Worm (Caenorhabditis elegans) whole organism, L4 larva: ENCODE measurements around the gene F14D7.9.

Source experiments
- F10B5.3 ChIP-seq: sonication (generic microtip); optimal IDR thresholded peaks from 2 replicates; lab custom pipeline; 2016; ENCODE audit warnings: mild to moderate bottlenecking, missing genetic modification characterization, missing compliant biosample characterization
- F49E8.2 ChIP-seq: sonication (generic microtip); optimal IDR thresholded peaks from 2 replicates; lab custom pipeline; 2016; ENCODE audit warnings: missing compliant biosample characterization, mild to moderate bottlenecking, missing genetic modification characterization, borderline replicate concordance
- Y105C5A.15 ChIP-seq: fragments of 200-800 bp; sonication (Bioruptor generic); IDR thresholded peaks from 2 replicates; pipeline ENCODE4 v1.3.6; 2022; ENCODE audit warnings: missing genetic modification characterization, missing compliant biosample characterization
- Y5F2A.4 ChIP-seq: fragments of 200-800 bp; sonication (Bioruptor generic); optimal IDR thresholded peaks from 2 replicates; lab custom pipeline; 2018; ENCODE audit warnings: mild to moderate bottlenecking, missing genetic modification characterization, missing compliant biosample characterization
- ZK337.2 ChIP-seq: fragments of 200-800 bp; sonication (Bioruptor generic); IDR thresholded peaks from 2 replicates; pipeline ENCODE4 v1.3.6; 2022; ENCODE audit warnings: missing genetic modification reagents, missing genetic modification characterization, missing compliant biosample characterization
- ZK546.5 ChIP-seq, 2 experiments: sonication (generic microtip); optimal IDR thresholded peaks; 2 replicates each; lab custom pipeline; 2017; ENCODE audit warnings: missing biosample characterization in 2 of 2, missing genetic modification characterization in 2 of 2
- ama-1 ChIP-seq: fragments of 150-350 bp; optimal IDR thresholded peaks from 2 replicates; lab custom pipeline; 2014; ENCODE audit warnings: inconsistent platforms, mixed read lengths
- arid-1 ChIP-seq: fragments of 200-800 bp; sonication (Bioruptor generic); conservative IDR thresholded peaks from 2 replicates; pipeline ENCODE4 v1.3.6; 2022; ENCODE audit warnings: missing genetic modification reagents, missing genetic modification characterization, missing compliant biosample characterization
- ceh-20 ChIP-seq: fragments of 200-800 bp; sonication (Bioruptor generic); IDR thresholded peaks from 2 replicates; pipeline ENCODE4 v1.3.6; 2022; ENCODE audit warnings: missing genetic modification reagents, missing genetic modification characterization, missing compliant biosample characterization
- ceh-28 ChIP-seq: fragments of 150-350 bp; optimal IDR thresholded peaks from 2 replicates; lab custom pipeline; 2014; ENCODE audit warnings: missing biosample characterization, missing genetic modification reagents, missing genetic modification characterization
- ceh-62 ChIP-seq: sonication (generic microtip); optimal IDR thresholded peaks from 2 replicates; lab custom pipeline; 2017; ENCODE audit warnings: missing biosample characterization, missing genetic modification characterization
- ctbp-1 ChIP-seq: fragments of 200-800 bp; sonication (Bioruptor generic); IDR thresholded peaks from 2 replicates; pipeline ENCODE4 v1.3.6; 2022; ENCODE audit warnings: missing genetic modification reagents, missing genetic modification characterization, missing compliant biosample characterization
- daf-16 ChIP-seq, 3 experiments: sonication (generic microtip); optimal IDR thresholded peaks; 2 replicates each; lab custom pipeline; 2016 to 2017; ENCODE audit warnings: missing genetic modification characterization in 3 of 3, missing genetic modification reagents in 3 of 3, mild to moderate bottlenecking in 2 of 3, missing compliant biosample characterization in 2 of 3, missing biosample characterization in 1 of 3, moderate library complexity in 1 of 3
- dmd-6 ChIP-seq: fragments of 200-800 bp; sonication (Bioruptor generic); IDR thresholded peaks from 2 replicates; pipeline ENCODE4 v1.3.6; 2022; ENCODE audit warnings: missing genetic modification reagents, missing genetic modification characterization, missing compliant biosample characterization
- dpl-1 ChIP-seq: fragments of 150-350 bp; optimal IDR thresholded peaks from 2 replicates; lab custom pipeline; 2014; ENCODE audit warnings: missing biosample characterization, missing genetic modification reagents, missing genetic modification characterization
- egl-43 ChIP-seq: fragments of 200-800 bp; sonication (Bioruptor generic); IDR thresholded peaks from 2 replicates; pipeline ENCODE4 v1.3.6; 2022; ENCODE audit warnings: missing genetic modification reagents, missing genetic modification characterization, missing compliant biosample characterization
- fkh-10 ChIP-seq: fragments of 150-350 bp; optimal IDR thresholded peaks from 2 replicates; lab custom pipeline; 2014; ENCODE audit warnings: missing biosample characterization, missing genetic modification reagents, missing genetic modification characterization
- hif-1 ChIP-seq, 2 experiments: sonication (generic microtip); optimal IDR thresholded peaks; 2 replicates each; lab custom pipeline; 2016 to 2017; ENCODE audit warnings: missing compliant biosample characterization in 2 of 2, missing genetic modification characterization in 2 of 2, missing genetic modification reagents in 2 of 2, missing genotype in 2 of 2, mild to moderate bottlenecking in 1 of 2
- lim-7 ChIP-seq: fragments of 200-800 bp; sonication (Bioruptor generic); IDR thresholded peaks from 2 replicates; pipeline ENCODE4 v1.3.6; 2022; ENCODE audit warnings: missing genetic modification characterization, missing compliant biosample characterization
- lin-39 ChIP-seq: fragments of 150-350 bp; optimal IDR thresholded peaks from 2 replicates; lab custom pipeline; 2014; ENCODE audit warnings: missing biosample characterization, missing genetic modification reagents, missing genetic modification characterization
- madf-5 ChIP-seq, 2 experiments: fragments of 200-800 bp; sonication (Bioruptor generic); IDR thresholded peaks; 2 replicates each; pipeline ENCODE4 v1.3.6; 2022; ENCODE audit warnings: missing compliant biosample characterization in 2 of 2, missing genetic modification characterization in 2 of 2
- mdt-29 ChIP-seq: fragments of 200-800 bp; sonication (Bioruptor generic); IDR thresholded peaks from 2 replicates; pipeline ENCODE4 v1.3.6; 2022; ENCODE audit warnings: missing genetic modification reagents, missing genetic modification characterization, missing compliant biosample characterization
- nhr-10 ChIP-seq: fragments of 150-350 bp; optimal IDR thresholded peaks from 2 replicates; lab custom pipeline; 2014; ENCODE audit warnings: missing biosample characterization, missing genetic modification characterization
- nhr-111 ChIP-seq: fragments of 200-800 bp; sonication (Bioruptor generic); optimal IDR thresholded peaks from 2 replicates; lab custom pipeline; 2018; ENCODE audit warnings: mild to moderate bottlenecking, missing genetic modification characterization, missing compliant biosample characterization
- nhr-41 ChIP-seq: fragments of 200-800 bp; sonication (Bioruptor generic); IDR thresholded peaks from 2 replicates; pipeline ENCODE4 v1.3.6; 2022; ENCODE audit warnings: missing genetic modification reagents, missing genetic modification characterization, missing compliant biosample characterization
- php-3 ChIP-seq: fragments of 200-800 bp; sonication (Bioruptor generic); IDR thresholded peaks from 2 replicates; pipeline ENCODE4 v1.3.6; 2022; ENCODE audit warnings: missing genetic modification reagents, missing genetic modification characterization, missing compliant biosample characterization
- set-16 ChIP-seq: fragments of 200-800 bp; sonication (Bioruptor generic); IDR thresholded peaks from 2 replicates; pipeline ENCODE4 v1.3.6; 2022; ENCODE audit warnings: missing genetic modification reagents, missing genetic modification characterization, missing compliant biosample characterization
- tra-1 ChIP-seq: fragments of 200-800 bp; sonication (Bioruptor generic); IDR thresholded peaks from 2 replicates; pipeline ENCODE4 v1.3.6; 2022; ENCODE audit warnings: missing genetic modification reagents, missing genetic modification characterization, missing compliant biosample characterization
- unc-130 ChIP-seq: sonication (generic microtip); optimal IDR thresholded peaks from 2 replicates; lab custom pipeline; 2016; ENCODE audit warnings: missing genetic modification reagents, missing genetic modification characterization, missing compliant biosample characterization
- unc-62 ChIP-seq, 3 experiments: fragments of 150-350 bp in 1 of 3; sonication (generic microtip); optimal IDR thresholded peaks in 2 of 3; peaks in 1 of 3; 1 replicate in 1 of 3; 2 replicates in 2 of 3; lab custom pipeline; 2014 to 2017; ENCODE audit warnings: missing biosample characterization in 3 of 3, missing genetic modification characterization in 3 of 3, missing genetic modification reagents in 3 of 3, missing genotype in 1 of 3
- zag-1 ChIP-seq: fragments of 150-350 bp; optimal IDR thresholded peaks from 2 replicates; lab custom pipeline; 2014; ENCODE audit warnings: missing biosample characterization, missing genetic modification characterization
- zfp-2 ChIP-seq: sonication (generic microtip); optimal IDR thresholded peaks from 2 replicates; lab custom pipeline; 2016; ENCODE audit warnings: mild to moderate bottlenecking, missing genetic modification characterization, missing compliant biosample characterization
- zip-11 ChIP-seq: fragments of 200-800 bp; sonication (Bioruptor generic); IDR thresholded peaks from 2 replicates; pipeline ENCODE4 v1.3.6; 2022; ENCODE audit warnings: missing genetic modification characterization, missing compliant biosample characterization
- ztf-11 ChIP-seq: fragments of 150-350 bp; optimal IDR thresholded peaks from 2 replicates; lab custom pipeline; 2014; ENCODE audit warnings: missing biosample characterization, missing genetic modification characterization

Gene F14D7.9

ce11 chrV:14294396-14294795 is at the start of gene F14D7.9:
F14D7.9 (plus strand) TSS chrV:14294696.
- no peak for TF ChIP-seq hif-1 (tag; optimal IDR thresholded peaks at IDR 0.05; lab: Kevin White, UChicago)
- no peak for TF ChIP-seq unc-130
- no peak for TF ChIP-seq madf-5 (GFP tag; IDR thresholded peaks at IDR 0.05; lab: Robert Waterston, UW)
- no peak for TF ChIP-seq nhr-111 (GFP tag; lab: Kevin White, UChicago)
- no peak for TF ChIP-seq ZK337.2 (GFP tag; lab: Robert Waterston, UW)
- TF ChIP-seq ZK546.5 (tag; optimal IDR thresholded peaks at IDR 0.05; lab: Kevin White, UChicago): no peak
- TF ChIP-seq set-16 (GFP tag; lab: Robert Waterston, UW): no peak
- TF ChIP-seq daf-16 (GFP tag; optimal IDR thresholded peaks at IDR 0.05; lab: Kevin White, UChicago): no peak
- TF ChIP-seq daf-16 (tag; optimal IDR thresholded peaks at IDR 0.05; lab: Kevin White, UChicago): no peak
- no peak for TF ChIP-seq arid-1 (GFP tag; lab: Robert Waterston, UW)
- TF ChIP-seq tra-1 (GFP tag; lab: Robert Waterston, UW): no peak
- no peak for TF ChIP-seq ceh-20 (GFP tag; lab: Robert Waterston, UW)
- no peak for TF ChIP-seq F49E8.2 (tag; lab: Kevin White, UChicago)

ce11 chrV:14246761-14247160 is 47.7 kb upstream of the F14D7.9 start, which contains the start of gene K02E11.3:
K02E11.3 (minus strand) TSS chrV:14246861.
- TF ChIP-seq nhr-10 (tag; lab: Kevin White, UChicago) (no peak), tra-1 (GFP tag; lab: Robert Waterston, UW) (no peak), php-3 (GFP tag; lab: Robert Waterston, UW) (no peak), ctbp-1 (GFP tag; lab: Robert Waterston, UW) (no peak), ama-1 (lab: Kevin White, UChicago) (no peak), egl-43 (GFP tag; lab: Robert Waterston, UW) (no peak), dmd-6 (GFP tag; lab: Robert Waterston, UW) (no peak), mdt-29 (GFP tag; lab: Robert Waterston, UW) (no peak), ceh-62 (tag; lab: Kevin White, UChicago) (no peak), fkh-10 (GFP tag; lab: Kevin White, UChicago) (no peak), ZK337.2 (GFP tag; lab: Robert Waterston, UW) (no peak), lin-39 (tag; lab: Kevin White, UChicago) (no peak), lim-7 (GFP tag; lab: Robert Waterston, UW) (no peak), ceh-28 (tag; lab: Kevin White, UChicago) (no peak), nhr-41 (GFP tag; lab: Robert Waterston, UW) (no peak), zip-11 (no peak), zfp-2 (tag; lab: Kevin White, UChicago) (no peak), Y5F2A.4 (no peak)

- TF ChIP-seq Y105C5A.15 (GFP tag; lab: Robert Waterston, UW) (no peak), zag-1 (tag; lab: Kevin White, UChicago) (no peak), tra-1 (GFP tag; lab: Robert Waterston, UW) (no peak), dpl-1 (GFP tag; lab: Kevin White, UChicago) (no peak), ztf-11 (tag; lab: Kevin White, UChicago) (no peak)
Measured at ce11 chrV:14248025-14248424, 46.5 kb upstream of the F14D7.9 start, which contains the start of gene K02E11.4. K02E11.4 (minus strand) TSS chrV:14248125.

- peak in 1 of 2 experiments; percentile 98 for TF ChIP-seq unc-62 (GFP tag; optimal IDR thresholded peaks at IDR 0.05 in 1 of 2; lab: Kevin White, UChicago)
- TF ChIP-seq unc-62 (tag; optimal IDR thresholded peaks at IDR 0.05; lab: Kevin White, UChicago): no peak
- no peak for TF ChIP-seq F10B5.3 (tag; lab: Kevin White, UChicago)
Measured at ce11 chrV:14248654-14249053, 45.8 kb upstream of the F14D7.9 start, which contains the start of gene K02E11.6. K02E11.6 (plus strand) TSS chrV:14248802.
